Worm (Caenorhabditis elegans) whole organism, L1 larva: Measurements from ENCODE around the gene rab-37.

Experiments used
- C16A3.4 ChIP-seq: fragments of 150-350 bp; optimal IDR thresholded peaks from 2 replicates; lab custom pipeline; 2014; ENCODE audit warnings: missing biosample characterization, missing genetic modification characterization
- aly-2 ChIP-seq: fragments of 150-350 bp; optimal IDR thresholded peaks from 2 replicates; lab custom pipeline; 2014; ENCODE audit warnings: missing biosample characterization, missing genetic modification characterization
- ama-1 ChIP-seq: fragments of 150-350 bp; optimal IDR thresholded peaks from 2 replicates; lab custom pipeline; 2014
- ceh-8 ChIP-seq: fragments of 200-800 bp; sonication (Bioruptor generic); optimal IDR thresholded peaks from 2 replicates; lab custom pipeline; 2018; ENCODE audit warnings: mild to moderate bottlenecking, missing genetic modification characterization, moderate library complexity, missing compliant biosample characterization
- ces-1 ChIP-seq: fragments of 150-350 bp; optimal IDR thresholded peaks from 2 replicates; lab custom pipeline; 2014; ENCODE audit warnings: missing biosample characterization, missing genetic modification reagents, missing genetic modification characterization
- dpl-1 ChIP-seq, 3 experiments: fragments of 150-350 bp in 2 of 3; sonication (generic microtip) in 1 of 3; optimal IDR thresholded peaks; 2 replicates each; lab custom pipeline; 2014 to 2017; ENCODE audit warnings: missing biosample characterization in 3 of 3, missing genetic modification characterization in 3 of 3, missing genetic modification reagents in 3 of 3
- efl-3 ChIP-seq: fragments of 200-800 bp; sonication (Bioruptor generic); optimal IDR thresholded peaks from 2 replicates; lab custom pipeline; 2018; ENCODE audit warnings: mild to moderate bottlenecking, missing genetic modification characterization, missing compliant biosample characterization
- hlh-17 ChIP-seq: fragments of 200-800 bp; sonication (Bioruptor generic); optimal IDR thresholded peaks from 2 replicates; lab custom pipeline; 2018; ENCODE audit warnings: missing genetic modification characterization, mild to moderate bottlenecking, missing compliant biosample characterization, moderate library complexity, borderline replicate concordance
- jun-1 ChIP-seq: fragments of 150-350 bp; optimal IDR thresholded peaks from 2 replicates; lab custom pipeline; 2014; ENCODE audit warnings: missing biosample characterization, missing genetic modification reagents, missing genetic modification characterization
- lin-13 ChIP-seq: fragments of 150-350 bp; optimal IDR thresholded peaks from 2 replicates; lab custom pipeline; 2014; ENCODE audit warnings: missing biosample characterization, missing genetic modification reagents, missing genetic modification characterization
- nhr-77 ChIP-seq: fragments of 150-350 bp; optimal IDR thresholded peaks from 2 replicates; lab custom pipeline; 2014; ENCODE audit warnings: missing biosample characterization, missing genetic modification characterization
- rnt-1 ChIP-seq: sonication (generic microtip); optimal IDR thresholded peaks from 2 replicates; lab custom pipeline; 2016; ENCODE audit warnings: mild to moderate bottlenecking, missing genetic modification characterization, moderate library complexity, missing compliant biosample characterization
- unc-62 ChIP-seq: fragments of 150-350 bp; optimal IDR thresholded peaks from 2 replicates; lab custom pipeline; 2014; ENCODE audit warnings: missing biosample characterization, missing genetic modification reagents, missing genetic modification characterization
- vab-15 ChIP-seq: sonication (generic microtip); optimal IDR thresholded peaks from 2 replicates; lab custom pipeline; 2017; ENCODE audit warnings: missing genotype, mild to moderate bottlenecking, missing genetic modification characterization, missing compliant biosample characterization

DNA sequence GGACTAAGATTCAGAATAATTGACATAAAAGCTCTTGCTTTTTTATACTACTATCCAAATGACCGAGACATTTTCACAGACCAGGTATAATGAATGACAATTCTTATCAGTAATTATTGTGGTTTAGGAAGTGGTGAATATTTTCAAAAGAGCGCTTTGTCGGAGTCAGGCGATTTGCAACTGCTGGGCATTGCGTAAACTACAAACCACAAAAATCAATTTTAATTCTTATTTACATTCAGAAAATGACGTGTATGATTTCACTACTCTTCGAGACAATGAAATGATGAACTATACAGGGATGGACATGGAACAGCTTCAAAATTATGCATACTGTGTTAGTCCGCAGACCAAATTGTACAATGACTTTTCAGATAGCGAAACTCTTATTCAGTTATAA, 48.8 kb upstream of the rab-37 start:
- TF ChIP-seq ceh-8 (GFP tag; lab: Kevin White, UChicago) (no peak), ces-1 (GFP tag; lab: Kevin White, UChicago) (no peak), unc-62 (GFP tag; lab: Kevin White, UChicago) (no peak), nhr-77 (tag; lab: Kevin White, UChicago) (no peak), efl-3 (GFP tag; lab: Kevin White, UChicago) (no peak), lin-13 (GFP tag; lab: Kevin White, UChicago) (no peak), jun-1 (no peak), ama-1 (lab: Kevin White, UChicago) (no peak), C16A3.4 (tag; lab: Kevin White, UChicago) (no peak), dpl-1 (GFP tag; optimal IDR thresholded peaks at IDR 0.05; lab: Kevin White, UChicago) (no peak), vab-15 (tag; lab: Kevin White, UChicago) (no peak), aly-2 (tag; lab: Kevin White, UChicago) (no peak), hlh-17 (no peak), rnt-1 (tag; lab: Kevin White, UChicago) (no peak)
